Worm (Caenorhabditis elegans) whole organism, late embryonic: ENCODE results near the gene F09E5.8.

Experiments
- K02D7.2 ChIP-seq: sonication (generic microtip); optimal IDR thresholded peaks from 2 replicates; lab custom pipeline; 2017; ENCODE audit warnings: mild to moderate bottlenecking, missing genetic modification characterization, missing compliant biosample characterization
- ama-1 ChIP-seq: fragments of 150-350 bp; optimal IDR thresholded peaks from 2 replicates; lab custom pipeline; 2014
- ceh-31 ChIP-seq: sonication (generic microtip); optimal IDR thresholded peaks from 2 replicates; lab custom pipeline; 2016; ENCODE audit warnings: missing genetic modification characterization, missing compliant biosample characterization
- dmd-4 ChIP-seq: sonication (generic microtip); optimal IDR thresholded peaks from 2 replicates; lab custom pipeline; 2016; ENCODE audit warnings: borderline replicate concordance, missing genetic modification characterization, missing compliant biosample characterization
- fkh-10 ChIP-seq: fragments of 150-350 bp; optimal IDR thresholded peaks from 2 replicates; lab custom pipeline; 2014; ENCODE audit warnings: missing biosample characterization, missing genetic modification reagents, missing genetic modification characterization
- gmeb-2 ChIP-seq: sonication (generic microtip); optimal IDR thresholded peaks from 2 replicates; lab custom pipeline; 2016; ENCODE audit warnings: missing genetic modification characterization, inconsistent platforms, missing compliant biosample characterization
- lin-11 ChIP-seq: fragments of 200-800 bp; sonication (Bioruptor generic); optimal IDR thresholded peaks from 2 replicates; lab custom pipeline; 2018; ENCODE audit warnings: mild to moderate bottlenecking, missing genetic modification characterization, missing compliant biosample characterization
- unc-86 ChIP-seq: sonication (generic microtip); optimal IDR thresholded peaks from 2 replicates; lab custom pipeline; 2016; ENCODE audit warnings: missing genetic modification characterization, missing compliant biosample characterization

ce11 chrII:5387217-5387616 lies 36.7 kb downstream of the F09E5.8 start, which contains the start of gene ccpp-6:
- TF ChIP-seq fkh-10 (GFP tag; lab: Kevin White, UChicago) (no peak), unc-86 (tag; lab: Kevin White, UChicago) (no peak), lin-11 (no peak), gmeb-2 (tag; lab: Kevin White, UChicago) (no peak), K02D7.2 (tag; lab: Kevin White, UChicago) (no peak), ama-1 (lab: Kevin White, UChicago) (no peak), dmd-4 (no peak), ceh-31 (no peak)
